Fruit fly (Drosophila melanogaster): ENCODE data around the gene CG11349.

Gene CG11349

DNA sequence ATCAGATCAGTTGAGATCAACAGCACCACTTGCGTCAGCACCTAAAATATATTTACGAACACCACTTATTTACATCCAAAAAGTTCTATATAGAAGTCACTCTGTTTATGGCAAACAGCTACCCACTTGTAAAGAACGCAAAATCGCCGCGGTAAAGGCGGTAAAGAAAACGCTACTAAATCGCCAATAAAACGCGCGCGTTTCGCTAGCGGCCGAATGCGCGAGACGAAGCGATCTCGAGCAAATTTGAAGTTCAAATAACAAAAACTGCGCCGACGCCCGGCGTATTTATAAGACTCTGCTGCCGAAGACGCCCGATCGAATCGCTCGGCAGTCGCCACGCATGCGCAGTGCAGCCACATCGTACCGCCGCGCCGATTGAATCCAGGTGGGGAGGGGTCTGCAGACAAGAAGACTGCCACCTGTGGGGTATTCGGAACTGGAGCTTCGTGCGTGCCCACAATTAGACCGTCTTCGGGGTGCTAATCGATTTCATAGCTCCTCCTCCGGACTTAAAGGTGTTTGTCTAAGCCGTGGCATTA, 17.9 kb downstream of the CG11349 start, which contains the start of gene CG13722:
CG13722 (minus strand) TSS at position 262 of the 542 bp plus-strand sequence.
- TF ChIP-seq Mnt (GFP tag; optimal IDR thresholded peaks at IDR 0.05) (no peak), bab1 (GFP tag; optimal IDR thresholded peaks at IDR 0.05) (no peak), ovo (GFP tag; optimal IDR thresholded peaks at IDR 0.05) (no peak), Clk (GFP tag; optimal IDR thresholded peaks at IDR 0.05) (no peak), kay (GFP tag; ENCODE audit: borderline replicate concordance) (no peak), cic (GFP tag; optimal IDR thresholded peaks at IDR 0.05) (no peak), CG12768 (GFP tag; optimal IDR thresholded peaks at IDR 0.05) (no peak), CG1620 (GFP tag; optimal IDR thresholded peaks at IDR 0.05) (no peak), toe (GFP tag; optimal IDR thresholded peaks at IDR 0.05) (no peak)

DNA sequence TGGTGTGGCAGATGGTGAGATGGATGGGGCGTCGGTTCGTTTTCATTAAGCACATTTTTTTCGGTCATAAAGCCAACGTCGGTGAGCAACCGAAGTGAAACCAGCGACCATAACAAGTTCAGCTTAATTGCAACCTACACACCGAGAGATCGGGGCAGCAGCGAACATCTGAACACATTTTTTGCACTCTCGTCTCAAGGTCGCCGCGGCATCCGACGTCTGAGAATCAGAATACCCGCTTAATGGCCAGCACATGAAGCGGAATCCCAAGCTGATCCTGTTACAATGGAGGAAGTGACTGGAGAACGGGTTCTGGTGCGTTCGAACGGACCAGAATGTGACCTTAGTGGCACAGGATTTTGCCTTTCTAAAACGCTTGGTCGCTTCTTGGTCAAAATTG, 20.7 kb downstream of the CG11349 start:
- TF ChIP-seq CG1620 (GFP tag; optimal IDR thresholded peaks at IDR 0.05) (no peak), kay (GFP tag; ENCODE audit: borderline replicate concordance) (no peak), CG33017 (tag; optimal IDR thresholded peaks at IDR 0.05) (no peak), CG7045 (GFP tag; optimal IDR thresholded peaks at IDR 0.05) (no peak)

DNA sequence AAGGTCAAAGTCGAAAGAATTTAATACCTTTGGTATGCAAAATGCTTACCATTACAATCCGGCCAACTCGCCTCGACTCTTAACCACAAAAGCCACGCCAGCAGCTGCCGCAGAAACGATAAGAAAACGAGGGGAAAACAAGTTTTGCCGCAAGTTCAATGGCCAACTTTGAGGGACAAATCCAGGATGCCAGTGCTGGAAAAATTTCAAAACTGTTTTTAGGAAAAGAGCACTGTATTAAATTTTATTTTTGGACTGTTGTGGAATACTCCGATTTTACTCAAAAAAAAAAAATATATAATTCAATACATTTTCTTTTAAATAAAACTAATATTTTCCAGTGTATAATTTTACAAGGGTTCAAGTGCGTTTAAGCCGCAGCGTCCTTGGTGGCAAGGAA, 21.7 kb downstream of the CG11349 start:
- no peak for TF ChIP-seq CG11617 (GFP tag; optimal IDR thresholded peaks at IDR 0.05)
- no peak for TF ChIP-seq kay (GFP tag; ENCODE audit: borderline replicate concordance)
- TF ChIP-seq CG14711 (tag; optimal IDR thresholded peaks at IDR 0.05): no peak
- no peak for TF ChIP-seq CG7101 (tag; optimal IDR thresholded peaks at IDR 0.05)
- TF ChIP-seq CG1620 (GFP tag; optimal IDR thresholded peaks at IDR 0.05): no peak
- TF ChIP-seq cnc (optimal IDR thresholded peaks at IDR 0.05): no peak
- no peak for TF ChIP-seq CG12768 (GFP tag; optimal IDR thresholded peaks at IDR 0.05)
- TF ChIP-seq CG7045 (GFP tag; optimal IDR thresholded peaks at IDR 0.05): no peak
- TF ChIP-seq Hr96 (GFP tag; optimal IDR thresholded peaks at IDR 0.05): no peak
- no peak for TF ChIP-seq tj (GFP tag; optimal IDR thresholded peaks at IDR 0.05)
- TF ChIP-seq bab1 (GFP tag; optimal IDR thresholded peaks at IDR 0.05): no peak
- no peak for TF ChIP-seq toe (GFP tag; optimal IDR thresholded peaks at IDR 0.05)
- TF ChIP-seq Mnt (GFP tag; optimal IDR thresholded peaks at IDR 0.05): no peak
- TF ChIP-seq CG33017 (tag; optimal IDR thresholded peaks at IDR 0.05): no peak
- TF ChIP-seq cic (GFP tag; optimal IDR thresholded peaks at IDR 0.05): no peak
- no peak for TF ChIP-seq ovo (GFP tag; optimal IDR thresholded peaks at IDR 0.05)
- TF ChIP-seq CG5204 (GFP tag; optimal IDR thresholded peaks at IDR 0.05): no peak
- no peak for TF ChIP-seq Clk (GFP tag; optimal IDR thresholded peaks at IDR 0.05)
- TF ChIP-seq pad (GFP tag; optimal IDR thresholded peaks at IDR 0.05): no peak
- TF ChIP-seq Crg-1 (GFP tag; optimal IDR thresholded peaks at IDR 0.05): no peak

DNA sequence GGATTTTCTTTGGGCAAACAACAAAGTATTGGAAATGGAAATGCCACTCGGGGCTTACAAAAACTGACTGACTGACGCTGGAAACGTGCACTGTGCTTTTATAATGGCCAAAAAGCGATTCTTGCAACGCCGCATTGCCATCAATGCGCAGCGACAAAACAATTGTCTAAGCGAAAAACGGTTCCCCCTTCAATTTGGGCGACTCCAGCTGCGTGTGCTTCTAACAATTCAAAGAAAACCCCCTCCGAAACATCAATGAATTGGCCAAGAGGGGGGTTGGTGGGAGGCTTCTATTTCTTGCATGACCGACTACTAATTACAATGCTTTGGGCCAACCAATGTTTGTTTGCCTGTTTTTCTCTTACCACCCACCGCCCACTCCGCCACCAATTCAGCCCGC, 24.8 kb downstream of the CG11349 start, which contains the start of gene CG13721:
CG13721 (minus strand) TSS at position 101 of the 400 bp plus-strand sequence.
- TF ChIP-seq bab1 (GFP tag; optimal IDR thresholded peaks at IDR 0.05) (no peak), pad (GFP tag; optimal IDR thresholded peaks at IDR 0.05) (no peak), CG5204 (GFP tag; optimal IDR thresholded peaks at IDR 0.05) (no peak), cic (GFP tag; optimal IDR thresholded peaks at IDR 0.05) (no peak), Clk (GFP tag; optimal IDR thresholded peaks at IDR 0.05) (no peak), cnc (optimal IDR thresholded peaks at IDR 0.05) (no peak), CG14711 (tag; optimal IDR thresholded peaks at IDR 0.05) (no peak), tj (GFP tag; optimal IDR thresholded peaks at IDR 0.05) (no peak), CG12768 (GFP tag; optimal IDR thresholded peaks at IDR 0.05) (no peak), Mnt (GFP tag; optimal IDR thresholded peaks at IDR 0.05) (no peak), Crg-1 (GFP tag; optimal IDR thresholded peaks at IDR 0.05) (no peak), CG1620 (GFP tag; optimal IDR thresholded peaks at IDR 0.05) (no peak)

DNA sequence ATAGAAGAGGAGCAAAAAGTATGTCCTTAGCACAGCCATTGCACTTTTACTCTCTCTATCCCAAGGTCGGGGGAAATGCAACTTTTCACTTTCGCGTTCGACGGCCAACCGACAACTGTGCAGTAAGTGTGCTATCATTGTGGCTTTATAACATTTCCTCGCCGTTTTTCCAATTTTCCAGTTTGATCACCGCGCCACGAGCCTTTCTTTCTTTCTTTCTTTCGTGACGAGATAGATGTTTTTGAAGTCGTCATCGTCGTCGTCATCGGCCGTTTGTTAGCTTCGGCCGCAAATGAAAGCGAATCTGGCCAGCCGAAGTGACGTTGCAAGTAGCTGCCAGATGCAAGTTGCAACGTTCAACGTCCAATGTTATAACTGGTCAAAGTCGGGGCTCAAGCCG, 27.5 kb downstream of the CG11349 start, which contains the start of gene CG13720:
CG13720 (minus strand) TSS at position 101 of the 400 bp plus-strand sequence.
- TF ChIP-seq tj (GFP tag; optimal IDR thresholded peaks at IDR 0.05) (no peak), CG7045 (GFP tag; optimal IDR thresholded peaks at IDR 0.05) (no peak), cic (GFP tag; optimal IDR thresholded peaks at IDR 0.05) (no peak), cnc (optimal IDR thresholded peaks at IDR 0.05) (no peak), kay (GFP tag; ENCODE audit: borderline replicate concordance) (no peak)

DNA sequence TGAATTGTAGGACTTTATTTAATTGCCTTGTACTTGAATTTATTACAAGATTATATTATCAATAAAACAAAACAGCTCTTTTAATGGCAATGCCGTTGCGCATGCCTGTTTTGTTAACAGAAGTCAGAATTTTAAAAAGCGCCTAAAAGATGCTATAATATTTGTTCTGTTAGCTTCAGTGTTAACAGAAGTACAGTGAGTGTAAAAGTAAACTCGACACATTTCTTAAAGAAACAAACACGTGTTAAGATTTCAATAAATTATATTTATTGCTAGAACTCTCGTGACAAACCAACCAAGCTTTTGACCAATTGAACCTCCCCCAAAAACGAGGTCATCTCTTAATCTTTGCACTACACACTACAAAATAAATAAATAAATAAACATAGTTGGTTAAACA, 28.5 kb downstream of the CG11349 start:
- no peak for TF ChIP-seq cnc (optimal IDR thresholded peaks at IDR 0.05)
- no peak for TF ChIP-seq ovo (GFP tag; optimal IDR thresholded peaks at IDR 0.05)
- TF ChIP-seq CG12768 (GFP tag; optimal IDR thresholded peaks at IDR 0.05): no peak
- TF ChIP-seq CG7045 (GFP tag; optimal IDR thresholded peaks at IDR 0.05): no peak
- TF ChIP-seq tj (GFP tag; optimal IDR thresholded peaks at IDR 0.05): no peak
- no peak for TF ChIP-seq CG7101 (tag; optimal IDR thresholded peaks at IDR 0.05)

DNA sequence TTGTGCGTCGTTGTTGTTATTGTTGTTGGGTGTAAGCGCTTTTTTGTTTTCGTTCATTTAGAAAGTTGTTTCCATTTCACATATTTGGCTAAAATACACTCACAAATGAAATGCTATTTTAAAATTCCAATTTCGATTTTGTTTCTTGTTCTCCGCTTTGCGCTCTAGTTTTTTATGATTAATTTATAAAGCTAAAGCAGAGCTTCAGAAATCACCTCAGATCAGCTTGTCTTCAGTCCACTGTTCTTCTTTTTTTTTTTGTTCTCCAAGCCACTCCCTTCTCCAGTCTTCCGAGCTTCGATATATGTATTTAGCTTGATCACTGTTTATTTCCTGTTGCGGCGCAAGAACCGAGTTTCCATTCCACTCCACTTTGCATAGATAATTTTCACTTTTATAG, 35.0 kb downstream of the CG11349 start:
- TF ChIP-seq CG5204 (GFP tag; optimal IDR thresholded peaks at IDR 0.05) (no peak), CG11617 (GFP tag; optimal IDR thresholded peaks at IDR 0.05) (no peak), tj (GFP tag; optimal IDR thresholded peaks at IDR 0.05) (no peak), toe (GFP tag; optimal IDR thresholded peaks at IDR 0.05) (no peak), CG14711 (tag; optimal IDR thresholded peaks at IDR 0.05) (no peak), ovo (GFP tag; optimal IDR thresholded peaks at IDR 0.05) (no peak), Crg-1 (GFP tag; optimal IDR thresholded peaks at IDR 0.05) (no peak), CG1620 (GFP tag; optimal IDR thresholded peaks at IDR 0.05) (no peak), CG12768 (GFP tag; optimal IDR thresholded peaks at IDR 0.05) (no peak), CG33017 (tag; optimal IDR thresholded peaks at IDR 0.05) (no peak), kay (GFP tag; ENCODE audit: borderline replicate concordance) (no peak), bab1 (GFP tag; optimal IDR thresholded peaks at IDR 0.05) (no peak), CG7045 (GFP tag; optimal IDR thresholded peaks at IDR 0.05) (no peak), Mnt (GFP tag; optimal IDR thresholded peaks at IDR 0.05) (no peak), Clk (GFP tag; optimal IDR thresholded peaks at IDR 0.05) (no peak), cnc (optimal IDR thresholded peaks at IDR 0.05) (no peak)
